Worm (Caenorhabditis elegans) whole organism, L3 larva: Measurements from ENCODE around the gene cpt-6.

Experiments
- ZK546.5 ChIP-seq: sonication (generic microtip); optimal IDR thresholded peaks from 2 replicates; lab custom pipeline; 2017; ENCODE audit warnings: missing biosample characterization, missing genetic modification characterization
- aly-2 ChIP-seq: fragments of 150-350 bp; optimal IDR thresholded peaks from 2 replicates; lab custom pipeline; 2014; ENCODE audit warnings: missing biosample characterization, missing genetic modification characterization
- ama-1 ChIP-seq: fragments of 150-350 bp; optimal IDR thresholded peaks from 2 replicates; lab custom pipeline; 2018
- ceh-28 ChIP-seq: fragments of 150-350 bp; optimal IDR thresholded peaks from 2 replicates; lab custom pipeline; 2014; ENCODE audit warnings: missing biosample characterization, missing genetic modification reagents, missing genetic modification characterization
- ceh-82 ChIP-seq: fragments of 150-350 bp; optimal IDR thresholded peaks from 2 replicates; lab custom pipeline; 2014; ENCODE audit warnings: missing biosample characterization, missing genetic modification characterization
- ceh-9 ChIP-seq: sonication (generic microtip); optimal IDR thresholded peaks from 2 replicates; lab custom pipeline; 2018; ENCODE audit warnings: missing biosample characterization, missing genetic modification characterization
- daf-12 ChIP-seq: fragments of 150-350 bp; optimal IDR thresholded peaks from 2 replicates; lab custom pipeline; 2014; ENCODE audit warnings: missing biosample characterization, missing genetic modification reagents, missing genetic modification characterization
- egl-5 ChIP-seq: fragments of 150-350 bp; optimal IDR thresholded peaks from 2 replicates; lab custom pipeline; 2017; ENCODE audit warnings: missing biosample characterization, missing genetic modification reagents, missing genetic modification characterization, inconsistent platforms
- elt-1 ChIP-seq: fragments of 150-350 bp; optimal IDR thresholded peaks from 2 replicates; lab custom pipeline; 2014; ENCODE audit warnings: missing biosample characterization, missing genetic modification characterization
- elt-2 ChIP-seq: sonication (generic microtip); optimal IDR thresholded peaks from 2 replicates; lab custom pipeline; 2016; ENCODE audit warnings: missing genetic modification reagents, mild to moderate bottlenecking, missing genetic modification characterization, missing compliant biosample characterization
- elt-3 ChIP-seq, 3 experiments: fragments of 150-350 bp in 1 of 3; sonication (generic microtip) in 2 of 3; optimal IDR thresholded peaks; 2 replicates in 2 of 3; 4 replicates in 1 of 3; lab custom pipeline; 2014 to 2017; ENCODE audit warnings: missing biosample characterization in 3 of 3, missing genetic modification characterization in 3 of 3
- eor-1 ChIP-seq, 2 experiments: fragments of 150-350 bp; optimal IDR thresholded peaks; 2 replicates each; lab custom pipeline; 2014 to 2018; ENCODE audit warnings: missing biosample characterization in 2 of 2, missing genetic modification characterization in 2 of 2
- fkh-2 ChIP-seq: fragments of 150-350 bp; optimal IDR thresholded peaks from 2 replicates; lab custom pipeline; 2014; ENCODE audit warnings: missing biosample characterization, missing genetic modification reagents, missing genetic modification characterization
- fos-1 ChIP-seq: fragments of 150-350 bp; optimal IDR thresholded peaks from 2 replicates; lab custom pipeline; 2014; ENCODE audit warnings: missing biosample characterization, missing genetic modification characterization
- hmg-11 ChIP-seq: sonication (generic microtip); optimal IDR thresholded peaks from 2 replicates; lab custom pipeline; 2016; ENCODE audit warnings: missing genetic modification characterization, missing compliant biosample characterization
- jun-1 ChIP-seq: fragments of 150-350 bp; optimal IDR thresholded peaks from 2 replicates; lab custom pipeline; 2014; ENCODE audit warnings: missing biosample characterization, missing genetic modification reagents, missing genetic modification characterization
- lin-15B ChIP-seq: fragments of 150-350 bp; optimal IDR thresholded peaks from 2 replicates; lab custom pipeline; 2014; ENCODE audit warnings: missing biosample characterization, missing genetic modification characterization
- lin-39 ChIP-seq: fragments of 150-350 bp; optimal IDR thresholded peaks from 2 replicates; lab custom pipeline; 2018; ENCODE audit warnings: missing biosample characterization, missing genetic modification reagents, missing genetic modification characterization
- mdl-1 ChIP-seq: fragments of 150-350 bp; optimal IDR thresholded peaks from 2 replicates; lab custom pipeline; 2014; ENCODE audit warnings: missing biosample characterization, missing genetic modification characterization
- mml-1 ChIP-seq: fragments of 150-350 bp; sonication (generic microtip); optimal IDR thresholded peaks from 3 replicates; lab custom pipeline; 2014; ENCODE audit warnings: missing biosample characterization, missing genetic modification characterization
- nfya-1 ChIP-seq: sonication (generic microtip); optimal IDR thresholded peaks from 2 replicates; lab custom pipeline; 2017; ENCODE audit warnings: missing genetic modification characterization, mild to moderate bottlenecking, missing compliant biosample characterization, antibody characterized with exemption, moderate library complexity; ENCODE audit not compliant: insufficient read depth
- nhr-11 ChIP-seq: fragments of 150-350 bp; optimal IDR thresholded peaks from 2 replicates; lab custom pipeline; 2014; ENCODE audit warnings: missing biosample characterization, missing genetic modification characterization
- nhr-23 ChIP-seq: fragments of 150-350 bp; optimal IDR thresholded peaks from 2 replicates; lab custom pipeline; 2014; ENCODE audit warnings: missing biosample characterization, missing genetic modification reagents, missing genetic modification characterization
- nhr-237 ChIP-seq: fragments of 150-350 bp; optimal IDR thresholded peaks from 2 replicates; lab custom pipeline; 2014; ENCODE audit warnings: missing biosample characterization, missing genetic modification characterization
- nhr-25 ChIP-seq: sonication (generic microtip); optimal IDR thresholded peaks from 2 replicates; lab custom pipeline; 2017; ENCODE audit warnings: missing biosample characterization, missing genetic modification characterization
- nhr-28 ChIP-seq: fragments of 150-350 bp; optimal IDR thresholded peaks from 2 replicates; lab custom pipeline; 2014; ENCODE audit warnings: missing biosample characterization, missing genetic modification characterization
- nhr-43 ChIP-seq: sonication (generic microtip); optimal IDR thresholded peaks from 2 replicates; lab custom pipeline; 2016; ENCODE audit warnings: mild to moderate bottlenecking, missing genetic modification characterization, missing compliant biosample characterization; ENCODE audit not compliant: poor library complexity, severe bottlenecking
- nhr-77 ChIP-seq: fragments of 150-350 bp; optimal IDR thresholded peaks from 2 replicates; lab custom pipeline; 2014; ENCODE audit warnings: missing biosample characterization, missing genetic modification characterization
- pha-4 ChIP-seq: fragments of 150-350 bp; optimal IDR thresholded peaks from 2 replicates; lab custom pipeline; 2014; ENCODE audit warnings: missing biosample characterization, missing genetic modification reagents, missing genetic modification characterization
- pqm-1 ChIP-seq: fragments of 150-350 bp; optimal IDR thresholded peaks from 2 replicates; lab custom pipeline; 2017; ENCODE audit warnings: missing biosample characterization, missing genetic modification characterization, inconsistent platforms
- sea-2 ChIP-seq: fragments of 150-350 bp; sonication (generic microtip); optimal IDR thresholded peaks from 4 replicates; lab custom pipeline; 2014; ENCODE audit warnings: missing biosample characterization, missing genetic modification reagents, missing genetic modification characterization
- skn-1 ChIP-seq: fragments of 150-350 bp; optimal IDR thresholded peaks from 2 replicates; lab custom pipeline; 2014; ENCODE audit warnings: missing biosample characterization, missing genetic modification characterization
- snpc-4 ChIP-seq: fragments of 150-350 bp; optimal IDR thresholded peaks from 2 replicates; lab custom pipeline; 2014; ENCODE audit warnings: missing biosample characterization, missing genetic modification characterization
- tbx-2 ChIP-seq: sonication (generic microtip); optimal IDR thresholded peaks from 2 replicates; lab custom pipeline; 2016; ENCODE audit warnings: mild to moderate bottlenecking, missing genetic modification characterization, missing compliant biosample characterization
- unc-39 ChIP-seq: sonication (generic microtip); optimal IDR thresholded peaks from 4 replicates; lab custom pipeline; 2017; ENCODE audit warnings: missing biosample characterization, missing genetic modification characterization
- unc-62 ChIP-seq: fragments of 150-350 bp; sonication (generic microtip); optimal IDR thresholded peaks from 4 replicates; lab custom pipeline; 2014; ENCODE audit warnings: missing biosample characterization, missing genetic modification reagents, missing genetic modification characterization

cpt-6 gene

DNA sequence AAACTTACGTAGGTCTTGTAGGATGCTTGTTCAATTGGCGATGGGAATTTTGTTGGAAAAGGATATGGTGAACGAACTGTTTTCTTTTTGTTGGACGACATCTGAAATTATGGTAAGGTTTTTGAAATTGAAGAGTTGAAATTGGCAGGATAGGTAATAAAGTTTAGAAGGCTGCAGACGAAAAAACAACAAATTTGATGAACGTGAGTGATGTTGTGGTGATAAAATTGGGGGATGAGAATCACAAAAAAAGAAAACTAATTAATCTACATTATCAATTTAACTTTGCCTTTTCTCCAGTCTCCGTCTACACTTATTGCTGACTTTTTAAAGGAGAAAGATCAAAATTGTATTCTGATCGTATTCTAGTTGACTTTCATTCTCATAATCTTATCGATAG, at the start of gene cpt-6:
Gene cpt-6 (minus strand): TSS at position 101 of the 400 bp plus-strand sequence.
- TF ChIP-seq fos-1 (tag; lab: Kevin White, UChicago) = no peak
- TF ChIP-seq mdl-1 (tag; lab: Kevin White, UChicago) = no peak
- no peak for TF ChIP-seq nhr-23 (tag; lab: Kevin White, UChicago)
- TF ChIP-seq nhr-77 (tag; lab: Kevin White, UChicago) = no peak
- TF ChIP-seq hmg-11 (tag; lab: Kevin White, UChicago) = no peak
- no peak for TF ChIP-seq ceh-82
- no peak for TF ChIP-seq elt-2
- no peak for TF ChIP-seq eor-1 (tag; optimal IDR thresholded peaks at IDR 0.05; lab: Kevin White, UChicago)

DNA sequence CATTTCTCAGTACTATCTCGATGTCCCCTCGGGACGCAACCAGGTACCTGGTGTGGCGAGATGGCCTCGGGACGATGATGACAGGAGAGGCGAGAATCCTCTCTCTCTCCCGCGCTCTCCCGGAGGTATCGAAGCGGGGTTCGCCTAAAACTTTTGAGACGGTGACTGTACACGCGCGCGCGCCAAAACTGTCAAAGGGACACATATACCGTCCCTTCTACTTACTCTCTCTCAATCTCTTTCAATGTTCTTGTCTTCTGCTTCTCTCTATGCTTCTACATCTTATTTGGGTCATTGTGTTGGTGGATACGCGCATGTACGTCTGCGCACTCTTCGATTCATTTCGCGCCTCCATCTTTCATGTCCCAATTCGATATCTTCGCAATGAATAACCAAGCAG, 48.2 kb upstream of the cpt-6 start:
- TF ChIP-seq nhr-25 = peak; percentile 65
- no peak for TF ChIP-seq skn-1
- no peak for TF ChIP-seq snpc-4 (tag; lab: Kevin White, UChicago)
- TF ChIP-seq nhr-43 (tag; lab: Kevin White, UChicago) = peak; percentile 51
- peak; percentile 14 for TF ChIP-seq ama-1
- TF ChIP-seq nhr-23 (tag; lab: Kevin White, UChicago) = peak; percentile 84
- TF ChIP-seq nfya-1 = no peak

DNA sequence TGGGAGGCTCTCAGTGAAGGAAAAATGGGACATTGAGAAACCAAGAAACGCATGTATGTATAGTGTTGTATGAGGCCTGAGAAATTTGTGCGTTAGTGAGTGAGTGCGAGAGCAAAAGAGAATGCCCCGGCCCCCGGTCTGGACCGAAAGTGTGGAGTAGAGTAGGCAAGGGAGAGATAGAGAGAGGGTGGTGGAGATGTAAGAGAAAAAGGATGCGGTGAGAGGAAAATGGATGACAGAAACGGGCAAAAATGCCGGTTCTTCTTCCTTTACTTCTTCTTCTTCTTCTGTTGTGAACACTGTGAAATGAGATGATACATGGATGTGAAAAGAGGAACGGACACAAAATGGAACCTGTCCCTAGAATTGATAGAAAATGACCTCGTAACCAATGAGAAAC, 44.6 kb upstream of the cpt-6 start:
- peak; percentile 42 for TF ChIP-seq pha-4 (tag; lab: Kevin White, UChicago)
- peak; percentile 38 for TF ChIP-seq ama-1
- peak; percentile 40 for TF ChIP-seq nfya-1
- no peak for TF ChIP-seq lin-15B (tag; lab: Kevin White, UChicago)
- TF ChIP-seq lin-39 (tag; lab: Kevin White, UChicago) = peak; percentile 53
- TF ChIP-seq nhr-25 = no peak
- peak; percentile 68 for TF ChIP-seq hmg-11 (tag; lab: Kevin White, UChicago)
- peak; percentile 3 for TF ChIP-seq nhr-23 (tag; lab: Kevin White, UChicago)
- no peak for TF ChIP-seq unc-62

DNA sequence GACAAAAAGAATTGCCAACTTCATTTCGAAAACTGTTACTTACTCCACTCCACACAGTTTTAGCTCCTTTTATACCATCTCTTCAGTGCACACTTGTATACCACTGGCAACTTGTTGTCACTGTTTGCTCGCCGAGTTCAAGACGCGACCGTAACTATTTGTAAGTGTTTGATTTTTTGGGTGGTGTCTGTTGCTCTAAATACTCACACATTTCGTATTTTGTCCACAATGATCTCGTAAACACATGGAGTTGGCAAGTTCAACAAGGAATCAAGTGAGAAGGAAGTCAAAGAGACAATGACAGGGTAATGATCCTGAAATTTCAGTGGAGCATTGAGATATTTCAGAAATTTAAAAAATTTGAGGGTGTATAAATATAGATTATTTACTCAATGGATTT, 39.3 kb upstream of the cpt-6 start, which contains the start of gene hpo-26:
Gene hpo-26 (minus strand): TSS at position 31 of the 400 bp plus-strand sequence.
- TF ChIP-seq aly-2 (tag; lab: Kevin White, UChicago) (no peak), nhr-11 (tag; lab: Kevin White, UChicago) (no peak), ceh-28 (tag; lab: Kevin White, UChicago) (peak; percentile 3), pha-4 (tag; lab: Kevin White, UChicago) (peak; percentile 90)

DNA sequence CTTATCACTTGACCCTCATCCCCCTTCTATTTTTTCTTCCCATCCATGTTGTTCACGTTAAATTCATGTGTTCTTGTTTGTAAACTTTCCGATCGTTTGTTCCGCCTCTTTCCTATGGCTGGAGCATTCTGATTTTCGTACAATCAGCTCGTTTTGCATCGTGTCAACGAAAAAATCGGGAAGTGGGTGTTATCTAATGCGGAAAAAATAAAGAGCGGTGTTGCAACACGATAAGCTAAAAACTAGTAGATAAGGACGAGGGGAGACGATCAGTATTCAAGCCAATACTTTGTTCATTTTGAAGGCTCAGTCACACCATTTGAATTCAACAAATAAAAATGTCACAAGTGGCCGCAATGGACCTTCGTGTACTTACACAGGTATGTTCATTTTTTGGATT, 31.0 kb upstream of the cpt-6 start, which contains the start of gene acs-1:
Gene acs-1 (plus strand): TSS at position 233 of the 400 bp plus-strand sequence.
- TF ChIP-seq elt-1 (tag; lab: Kevin White, UChicago) (no peak), nhr-28 (tag; lab: Kevin White, UChicago) (no peak), fkh-2 (no peak), nhr-11 (tag; lab: Kevin White, UChicago) (no peak), pqm-1 (tag; lab: Kevin White, UChicago) (peak; percentile 66), jun-1 (tag; lab: Kevin White, UChicago) (no peak), egl-5 (no peak), elt-2 (peak; percentile 95), skn-1 (no peak), fos-1 (tag; lab: Kevin White, UChicago) (no peak), unc-39 (tag; lab: Kevin White, UChicago) (no peak)

DNA sequence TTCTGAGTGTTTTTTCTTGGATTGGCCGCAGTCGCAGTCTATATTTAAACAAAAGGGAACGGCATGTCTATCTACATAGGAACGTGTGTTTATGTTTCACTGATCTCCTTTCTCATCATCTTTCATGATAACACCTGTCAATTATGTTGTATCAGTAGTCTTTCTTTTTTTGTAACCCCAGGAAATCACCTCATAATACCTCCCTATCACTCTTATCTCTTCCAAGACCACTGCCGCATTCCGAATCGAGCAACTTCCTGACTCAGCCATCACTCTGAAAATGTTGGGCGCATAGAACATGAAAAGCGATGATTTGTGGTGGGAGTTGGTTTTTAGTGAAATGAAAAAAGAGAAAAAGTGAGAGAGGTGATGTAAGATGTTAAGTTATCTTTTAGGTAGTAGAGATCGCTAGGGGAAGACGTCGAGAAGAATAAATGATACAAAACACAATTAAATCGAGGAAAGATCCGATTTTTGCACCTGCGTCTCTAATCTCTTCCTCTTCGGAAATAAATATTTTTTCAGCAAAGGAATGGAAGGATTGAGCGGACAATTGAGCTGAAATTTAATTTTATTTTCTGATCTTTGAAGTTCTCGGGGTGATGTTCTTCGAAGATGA, 29.3 kb upstream of the cpt-6 start:
- no peak for TF ChIP-seq ceh-9 (tag; lab: Kevin White, UChicago)
- TF ChIP-seq unc-62 = no peak
- TF ChIP-seq ceh-82 = no peak
- TF ChIP-seq daf-12 = no peak
- TF ChIP-seq sea-2 = no peak
- TF ChIP-seq nhr-237 (tag; lab: Kevin White, UChicago) = no peak
- no peak for TF ChIP-seq ZK546.5 (tag; lab: Kevin White, UChicago)
- peak; percentile 42 for TF ChIP-seq pqm-1 (tag; lab: Kevin White, UChicago)
- no peak for TF ChIP-seq unc-39 (tag; lab: Kevin White, UChicago)
- TF ChIP-seq elt-3 (tag; optimal IDR thresholded peaks at IDR 0.05; lab: Kevin White, UChicago) = no peak
- TF ChIP-seq tbx-2 (tag; lab: Kevin White, UChicago) = no peak
- no peak for TF ChIP-seq mml-1 (tag; lab: Kevin White, UChicago)
- no peak for TF ChIP-seq hmg-11 (tag; lab: Kevin White, UChicago)
- no peak for TF ChIP-seq ama-1
- TF ChIP-seq elt-2 = peak; percentile 89
- TF ChIP-seq, all 47 proteins: peak for 2
